Fruit fly (Drosophila melanogaster): Measurements from ENCODE around the gene Dbct.
A peak's percentile ranks its signal among the peaks of the same experiment; 100 is the strongest.

Gene Dbct

DNA sequence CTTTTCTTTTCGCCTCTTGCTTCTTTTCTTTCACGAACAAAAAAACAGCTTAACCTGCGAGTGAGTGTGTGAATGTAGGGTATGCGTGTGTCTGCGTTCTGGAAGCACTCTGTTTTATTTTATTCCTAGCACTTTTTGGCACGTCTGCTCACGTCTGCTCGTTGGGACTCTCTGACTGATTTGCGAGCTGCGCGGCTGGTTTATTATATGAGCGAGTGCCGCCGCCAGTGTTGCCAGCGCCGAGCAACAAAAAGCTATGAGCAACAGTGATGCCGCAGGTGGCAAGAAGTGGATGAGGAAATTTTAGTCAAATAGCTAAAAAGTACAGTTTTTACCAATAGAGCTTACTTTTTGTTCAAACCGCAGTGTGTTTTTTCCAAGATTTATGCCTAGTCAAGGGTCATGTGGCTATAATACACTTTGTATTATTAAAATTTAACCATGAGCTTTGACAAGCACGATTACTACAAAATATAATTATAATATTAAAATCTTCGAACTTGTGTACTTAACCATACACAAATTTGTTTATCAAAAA lies 9.8 kb upstream of the Dbct start, which contains the start of gene Lsd-2 (continued):
- TF ChIP-seq CG15696 (tag; optimal IDR thresholded peaks at IDR 0.05) (peak; percentile 29), Deaf1 (tag; optimal IDR thresholded peaks at IDR 0.05) (no peak), crp (GFP tag; optimal IDR thresholded peaks at IDR 0.05) (no peak), CG6689 (GFP tag; IDR thresholded peaks at IDR 0.05) (no peak), CTCF (GFP tag; optimal IDR thresholded peaks at IDR 0.05) (no peak), kni (GFP tag; optimal IDR thresholded peaks at IDR 0.05) (peak; percentile 24), CG11247 (GFP tag; IDR thresholded peaks at IDR 0.05) (0 out of 2 replicates have a peak, but pooled peaks have one; percentile 37), CG33213 (GFP tag; optimal IDR thresholded peaks at IDR 0.05) (peak; percentile 14), CG12659 (GFP tag; optimal IDR thresholded peaks at IDR 0.05) (peak; percentile 30), CG1233 (GFP tag; optimal IDR thresholded peaks at IDR 0.05) (no peak), CG17568 (GFP tag; optimal IDR thresholded peaks at IDR 0.05) (no peak), Ets97D (GFP tag; optimal IDR thresholded peaks at IDR 0.05) (no peak), CG31365 (tag; optimal IDR thresholded peaks at IDR 0.05) (no peak), CG10543 (GFP tag; optimal IDR thresholded peaks at IDR 0.05) (peak; percentile 58), CG13296 (GFP tag; optimal IDR thresholded peaks at IDR 0.05) (no peak), Gug (GFP tag; IDR thresholded peaks at IDR 0.05) (peak; percentile 17; the same call in 1 of the 4 replicates), CG18476 (GFP tag; optimal IDR thresholded peaks at IDR 0.05) (no peak), br (optimal IDR thresholded peaks at IDR 0.05) (no peak), pho (GFP tag; optimal IDR thresholded peaks at IDR 0.05) (no peak), B-H2 (GFP tag; optimal IDR thresholded peaks at IDR 0.05) (peak; percentile 56), nmo (GFP tag; optimal IDR thresholded peaks at IDR 0.05) (no peak), bsh (GFP tag; optimal IDR thresholded peaks at IDR 0.05) (no peak), luna (GFP tag; optimal IDR thresholded peaks at IDR 0.05) (no peak), CG13775 (GFP tag; optimal IDR thresholded peaks at IDR 0.05) (no peak), Blimp-1 (GFP tag; optimal IDR thresholded peaks at IDR 0.05) (peak; percentile 76), org-1 (GFP tag; optimal IDR thresholded peaks at IDR 0.05) (no peak), knrl (GFP tag; IDR thresholded peaks at IDR 0.05; ENCODE audit: partially characterized antibody) (no peak), corto (GFP tag; optimal IDR thresholded peaks at IDR 0.05) (no peak), CoRest (tag; optimal IDR thresholded peaks at IDR 0.05) (peak; percentile 43), dan (GFP tag; IDR thresholded peaks at IDR 0.05) (no peak), Ptx1 (GFP tag; IDR thresholded peaks at IDR 0.05) (no peak), ham (GFP tag; IDR thresholded peaks at IDR 0.05) (no peak), CG14710 (tag; optimal IDR thresholded peaks at IDR 0.05) (peak; percentile 17), Adf1 (GFP tag; IDR thresholded peaks at IDR 0.05) (peak; percentile 29; the same call in 1 of the 2 replicates), Elba2 (GFP tag; optimal IDR thresholded peaks at IDR 0.05) (no peak), h (optimal IDR thresholded peaks at IDR 0.05) (no peak), CG11456 (GFP tag; IDR thresholded peaks at IDR 0.05) (no peak; the same call in 2 of the 3 replicates), sim (GFP tag; IDR thresholded peaks at IDR 0.05) (no peak), nerfin-2 (GFP tag; IDR thresholded peaks at IDR 0.05; ENCODE audit: partially characterized antibody) (no peak), CG17912 (GFP tag; optimal IDR thresholded peaks at IDR 0.05) (no peak), CG15601 (tag; optimal IDR thresholded peaks at IDR 0.05) (no peak), otp (GFP tag; IDR thresholded peaks at IDR 0.05) (0 out of 3 replicates have a peak, but pooled peaks have one; percentile 26), CG10431 (GFP tag; optimal IDR thresholded peaks at IDR 0.05) (no peak), sisA (GFP tag; IDR thresholded peaks at IDR 0.05) (0 out of 2 replicates have a peak, but pooled peaks have one; percentile 13), Vsx1 (GFP tag; optimal IDR thresholded peaks at IDR 0.05) (no peak)

Data from whole organism, embryonic.